Fruit fly (Drosophila melanogaster): ENCODE results near the gene r.

The r gene

DNA sequence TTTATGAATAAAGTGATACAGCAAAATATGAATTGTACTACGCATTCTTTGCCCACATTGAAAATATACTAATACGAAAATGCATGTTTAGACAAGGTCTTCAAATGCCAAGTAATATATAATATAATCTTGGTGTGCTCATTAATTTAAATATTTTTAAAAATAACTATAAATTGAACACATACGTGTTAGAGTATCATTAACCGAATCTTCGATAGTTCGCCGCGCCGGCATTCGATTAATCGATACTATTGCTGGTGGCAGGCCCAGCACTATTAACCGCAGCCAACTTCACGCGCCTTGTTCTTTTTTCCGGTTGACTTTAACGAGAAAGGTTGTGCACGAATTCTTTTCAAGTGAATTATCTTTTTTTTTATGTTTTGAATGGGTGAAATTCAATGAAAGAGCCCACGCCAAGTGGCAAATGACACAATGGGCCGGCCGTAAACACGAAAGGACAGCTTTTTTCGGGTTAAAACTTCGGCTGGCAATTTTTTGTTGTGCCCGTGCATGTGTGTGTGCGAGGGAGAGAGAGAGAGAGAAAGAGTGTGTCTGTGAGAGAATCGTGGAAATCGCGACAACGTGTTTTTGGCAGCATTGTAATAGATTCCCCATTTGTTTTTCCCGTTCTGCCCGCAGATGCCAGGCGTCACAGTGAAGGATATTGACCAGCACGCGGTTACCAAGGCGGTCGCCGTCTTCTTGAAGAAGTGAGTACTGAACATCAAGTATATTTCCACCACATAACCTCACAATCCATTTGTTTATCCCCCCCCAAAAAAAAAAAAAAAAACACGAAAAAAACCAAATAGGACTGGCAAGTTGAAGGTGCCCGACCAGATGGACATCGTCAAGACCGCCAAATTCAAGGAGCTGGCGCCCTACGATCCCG is 17.3 kb upstream of the r start, which contains the start of gene RpS19a (continued):
- TF ChIP-seq Hmx (GFP tag; optimal IDR thresholded peaks at IDR 0.05) (no peak), slp2 (GFP tag; optimal IDR thresholded peaks at IDR 0.05) (peak; percentile 49), BEAF-32 (GFP tag; optimal IDR thresholded peaks at IDR 0.05) (peak; percentile 82), cato (GFP tag; optimal IDR thresholded peaks at IDR 0.05; ENCODE audit: borderline replicate concordance) (no peak), zf30C (GFP tag; optimal IDR thresholded peaks at IDR 0.05) (peak; percentile 42), Camta (GFP tag; optimal IDR thresholded peaks at IDR 0.05) (peak; percentile 41), CG17612 (GFP tag; IDR thresholded peaks at IDR 0.05) (peak; percentile 27; the same call in 1 of the 2 replicates), CG11695 (GFP tag; IDR thresholded peaks at IDR 0.05) (peak; percentile 31; the same call in 1 of the 3 replicates), esg (GFP tag; conservative IDR thresholded peaks at IDR 0.05) (no peak), Drgx (GFP tag; IDR thresholded peaks at IDR 0.05) (no peak; the same call in none of the 2 replicates), chinmo (GFP tag; IDR thresholded peaks at IDR 0.05; ENCODE audit: partially characterized antibody) (no peak), bcd (GFP tag; optimal IDR thresholded peaks at IDR 0.05) (peak; percentile 82), Nf-YC (tag; optimal IDR thresholded peaks at IDR 0.05) (peak; percentile 66), Awh (GFP tag; IDR thresholded peaks at IDR 0.05) (peak; percentile 75), CG13123 (GFP tag; optimal IDR thresholded peaks at IDR 0.05) (peak; percentile 91), Sin3A (optimal IDR thresholded peaks at IDR 0.05) (peak; percentile 49), CG3847 (GFP tag; IDR thresholded peaks at IDR 0.05) (peak; percentile 59), CG7745 (tag; optimal IDR thresholded peaks at IDR 0.05) (peak; percentile 55), inv (GFP tag; IDR thresholded peaks at IDR 0.05; ENCODE audit: partially characterized antibody) (0 out of 2 replicates have a peak, but pooled peaks have one; percentile 2), CG2712 (tag; optimal IDR thresholded peaks at IDR 0.05) (peak; percentile 39), Mes4 (GFP tag; optimal IDR thresholded peaks at IDR 0.05) (peak; percentile 66), sens (GFP tag) (peak; percentile 92), lab (GFP tag; optimal IDR thresholded peaks at IDR 0.05) (peak; percentile 94), Hr39 (optimal IDR thresholded peaks at IDR 0.05) (no peak), Ets97D (GFP tag; optimal IDR thresholded peaks at IDR 0.05) (peak; percentile 99), tna (GFP tag; IDR thresholded peaks at IDR 0.05; ENCODE audit: partially characterized antibody) (no peak), Xrp1 (GFP tag; IDR thresholded peaks at IDR 0.05) (no peak), Sry-β (GFP tag; optimal IDR thresholded peaks at IDR 0.05) (peak; percentile 44), h (optimal IDR thresholded peaks at IDR 0.05) (no peak), Meics (GFP tag; optimal IDR thresholded peaks at IDR 0.05) (peak; percentile 89), repo (GFP tag; optimal IDR thresholded peaks at IDR 0.05) (peak; percentile 30), fru (optimal IDR thresholded peaks at IDR 0.05) (no peak), zen (tag; optimal IDR thresholded peaks at IDR 0.05) (peak; percentile 40), CG14441 (GFP tag; IDR thresholded peaks at IDR 0.05) (peak; percentile 39; the same call in 1 of the 2 replicates), CG16779 (GFP tag; IDR thresholded peaks at IDR 0.05) (0 out of 2 replicates have a peak, but pooled peaks have one; percentile 66), jigr1 (GFP tag; IDR thresholded peaks at IDR 0.05) (no peak), CoRest (tag; optimal IDR thresholded peaks at IDR 0.05) (peak; percentile 57), CG15601 (tag; optimal IDR thresholded peaks at IDR 0.05) (peak; percentile 67), CG9215 (GFP tag; IDR thresholded peaks at IDR 0.05) (no peak), pros (GFP tag; optimal IDR thresholded peaks at IDR 0.05) (peak; percentile 40), ash1 (GFP tag; optimal IDR thresholded peaks at IDR 0.05) (peak; percentile 86), CG7556 (GFP tag; optimal IDR thresholded peaks at IDR 0.05) (peak; percentile 72), dmrt11E (tag; optimal IDR thresholded peaks at IDR 0.05) (peak; percentile 61), crol (GFP tag; IDR thresholded peaks at IDR 0.05) (0 out of 2 replicates have a peak, but pooled peaks have one; percentile 21), croc (GFP tag; conservative IDR thresholded peaks at IDR 0.05) (peak; percentile 34; the same call in 2 of the 3 replicates), NK7.1 (GFP tag; optimal IDR thresholded peaks at IDR 0.05) (peak; percentile 48), tx (GFP tag; optimal IDR thresholded peaks at IDR 0.05) (no peak), CG4360 (GFP tag; IDR thresholded peaks at IDR 0.05) (peak; percentile 33; the same call in 1 of the 2 replicates), CG15514 (GFP tag; optimal IDR thresholded peaks at IDR 0.05) (peak; percentile 78), CG7357 (GFP tag; IDR thresholded peaks at IDR 0.05) (no peak)
